Fruit fly (Drosophila melanogaster): ENCODE results near the gene Ubc87F.

Ubc87F gene

DNA sequence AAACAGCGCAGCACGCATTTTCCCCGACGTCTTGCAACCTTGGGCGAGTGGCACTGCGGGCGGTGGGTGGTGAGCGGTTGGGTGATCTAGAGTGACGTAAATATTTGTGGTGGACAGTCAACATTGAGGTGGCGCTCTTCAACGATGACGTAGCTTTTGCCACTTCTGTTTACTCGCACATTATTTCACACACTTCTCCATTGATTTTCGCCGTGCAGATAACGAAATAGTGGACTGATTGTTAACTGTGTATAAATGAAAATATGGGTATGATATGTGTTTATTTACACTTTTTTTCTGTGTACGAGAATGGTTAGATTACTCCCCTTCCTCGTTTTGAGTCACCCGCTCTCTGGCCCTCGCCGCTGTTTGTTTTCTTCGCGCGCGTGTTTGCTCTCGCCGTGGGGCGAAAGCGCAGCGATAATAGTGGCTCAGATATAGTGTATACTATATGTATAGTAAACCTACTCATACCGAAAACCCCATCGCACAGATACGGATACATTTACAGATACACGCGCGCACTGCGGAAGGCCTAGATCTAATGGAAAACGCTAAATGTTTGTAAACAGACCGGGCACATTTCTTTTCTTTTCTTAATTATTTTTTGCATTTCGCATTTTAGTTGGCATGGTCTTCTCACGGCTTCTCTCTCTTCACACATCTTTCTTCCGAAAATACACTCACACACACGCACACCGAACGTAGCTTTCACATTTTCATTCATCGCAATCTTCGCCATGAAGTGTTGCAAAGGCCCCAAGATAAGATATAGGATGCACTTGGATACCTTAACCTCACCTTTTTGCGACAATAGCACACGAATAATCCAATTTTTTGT lies 31.4 kb downstream of the Ubc87F start, which contains the start of gene omd (continued):
- 0 out of 3 replicates have a peak, but pooled peaks have one; percentile 46 for TF ChIP-seq Dbx (GFP tag; IDR thresholded peaks at IDR 0.05)
- TF ChIP-seq trh (GFP tag; optimal IDR thresholded peaks at IDR 0.05), result peak; percentile 71
- no peak for TF ChIP-seq CG14667 (GFP tag; IDR thresholded peaks at IDR 0.05)
- TF ChIP-seq Dip3 (GFP tag; optimal IDR thresholded peaks at IDR 0.05), result no peak
- peak; percentile 42 for TF ChIP-seq CG12299 (tag; optimal IDR thresholded peaks at IDR 0.05)
- peak; percentile 62 for TF ChIP-seq CG8924 (tag; optimal IDR thresholded peaks at IDR 0.05)
- TF ChIP-seq Fer1 (GFP tag; optimal IDR thresholded peaks at IDR 0.05), result peak; percentile 78
- TF ChIP-seq slou (GFP tag; optimal IDR thresholded peaks at IDR 0.05), result peak; percentile 38
- TF ChIP-seq Nf-YC (tag; optimal IDR thresholded peaks at IDR 0.05), result no peak
- TF ChIP-seq ranshi (GFP tag; IDR thresholded peaks at IDR 0.05), result peak; percentile 47; the same call in 1 of the 2 replicates
- no peak for TF ChIP-seq Rx (GFP tag; IDR thresholded peaks at IDR 0.05)
- no peak for TF ChIP-seq Oli (tag; optimal IDR thresholded peaks at IDR 0.05)
- no peak for TF ChIP-seq stc (GFP tag; IDR thresholded peaks at IDR 0.05)
- no peak for TF ChIP-seq CG3995 (GFP tag; optimal IDR thresholded peaks at IDR 0.05)
- no peak for TF ChIP-seq CG15601 (tag; optimal IDR thresholded peaks at IDR 0.05)
- TF ChIP-seq fru (optimal IDR thresholded peaks at IDR 0.05), result no peak
- peak; percentile 70 for TF ChIP-seq bcd (GFP tag; optimal IDR thresholded peaks at IDR 0.05)
- no peak; the same call in 2 of the 3 replicates for TF ChIP-seq B-H1 (GFP tag; IDR thresholded peaks at IDR 0.05)
- peak; percentile 68; the same call in 1 of the 2 replicates for TF ChIP-seq Nf-YA (GFP tag; IDR thresholded peaks at IDR 0.05)
- peak; percentile 33; the same call in 2 of the 4 replicates for TF ChIP-seq Gug (GFP tag; IDR thresholded peaks at IDR 0.05)
- 0 out of 3 replicates have a peak, but pooled peaks have one; percentile 53 for TF ChIP-seq CG11456 (GFP tag; IDR thresholded peaks at IDR 0.05)
- TF ChIP-seq CG9817 (tag; optimal IDR thresholded peaks at IDR 0.05), result peak; percentile 17
- TF ChIP-seq CG12219 (GFP tag; optimal IDR thresholded peaks at IDR 0.05), result peak; percentile 61
- peak; percentile 52 for TF ChIP-seq en (GFP tag; optimal IDR thresholded peaks at IDR 0.05)
- peak; percentile 33 for TF ChIP-seq CG5245 (GFP tag; optimal IDR thresholded peaks at IDR 0.05)
- peak; percentile 10 for TF ChIP-seq zfh2 (GFP tag; optimal IDR thresholded peaks at IDR 0.05)
- no peak for TF ChIP-seq sd (tag; optimal IDR thresholded peaks at IDR 0.05)
- TF ChIP-seq lmd (GFP tag; IDR thresholded peaks at IDR 0.05), result peak; percentile 26; the same call in 1 of the 2 replicates
- TF ChIP-seq CG4424 (GFP tag; optimal IDR thresholded peaks at IDR 0.05), result peak; percentile 47
- TF ChIP-seq caup (GFP tag; optimal IDR thresholded peaks at IDR 0.05; ENCODE audit: severe bottlenecking), result peak; percentile 77
- no peak for TF ChIP-seq CG11560 (tag; IDR thresholded peaks at IDR 0.05)
- TF ChIP-seq CG34224 (GFP tag; IDR thresholded peaks at IDR 0.05; ENCODE audit: partially characterized antibody), result no peak
- peak; percentile 84 for TF ChIP-seq Hey (tag; optimal IDR thresholded peaks at IDR 0.05)
- TF ChIP-seq crol (GFP tag; IDR thresholded peaks at IDR 0.05), result peak; percentile 75
- TF ChIP-seq CG17328 (GFP tag; IDR thresholded peaks at IDR 0.05), result peak; percentile 51
- TF ChIP-seq CG4707 (GFP tag; optimal IDR thresholded peaks at IDR 0.05), result peak; percentile 69
- no peak for TF ChIP-seq sc (optimal IDR thresholded peaks at IDR 0.05)
- TF ChIP-seq sc (GFP tag; optimal IDR thresholded peaks at IDR 0.05), result peak; percentile 43
- TF ChIP-seq Ravus (GFP tag; IDR thresholded peaks at IDR 0.05), result no peak; the same call in 1 of the 2 replicates
- TF ChIP-seq Sry-δ (GFP tag; optimal IDR thresholded peaks at IDR 0.05), result peak; percentile 16
- TF ChIP-seq vvl (GFP tag; IDR thresholded peaks at IDR 0.05), result peak; percentile 64
- TF ChIP-seq CG6272 (GFP tag; IDR thresholded peaks at IDR 0.05), result no peak
- peak; percentile 52 for TF ChIP-seq Dek (tag; optimal IDR thresholded peaks at IDR 0.05)
- TF ChIP-seq wek (GFP tag; optimal IDR thresholded peaks at IDR 0.05), result peak; percentile 80
- no peak for TF ChIP-seq cad (GFP tag; optimal IDR thresholded peaks at IDR 0.05)
- TF ChIP-seq fd102C (GFP tag; optimal IDR thresholded peaks at IDR 0.05), result peak; percentile 41
- TF ChIP-seq CG12769 (tag; optimal IDR thresholded peaks at IDR 0.05), result no peak
- peak; percentile 81 for TF ChIP-seq CG3407 (GFP tag; optimal IDR thresholded peaks at IDR 0.05)
- no peak for TF ChIP-seq Lpt (GFP tag; optimal IDR thresholded peaks at IDR 0.05)

Measured in whole organism, embryonic.